Worm (Caenorhabditis elegans) whole organism, young adult: ENCODE results near the gene srh-60.

Source experiments
- B0019.2 ChIP-seq: fragments of 200-800 bp; sonication (Bioruptor generic); conservative IDR thresholded peaks from 2 replicates; pipeline ENCODE4 v1.3.6; 2022; ENCODE audit warnings: missing genetic modification reagents, missing genetic modification characterization, missing compliant biosample characterization
- B0035.1 ChIP-seq: sonication (generic microtip); optimal IDR thresholded peaks from 2 replicates; lab custom pipeline; 2016; ENCODE audit warnings: missing genetic modification characterization, mild to moderate bottlenecking, missing compliant biosample characterization, missing genotype, missing genetic modification reagents
- B0336.3 ChIP-seq: fragments of 200-800 bp; sonication (Bioruptor generic); IDR thresholded peaks from 2 replicates; pipeline ENCODE4 v1.3.6; 2022; ENCODE audit warnings: missing genetic modification characterization, missing compliant biosample characterization
- D2030.7 ChIP-seq: fragments of 200-800 bp; sonication (Bioruptor generic); IDR thresholded peaks from 2 replicates; pipeline ENCODE4 v1.3.6; 2022; ENCODE audit warnings: missing genetic modification reagents, missing genetic modification characterization, missing compliant biosample characterization
- F10E7.11 ChIP-seq: sonication (generic microtip); optimal IDR thresholded peaks from 2 replicates; lab custom pipeline; 2017; ENCODE audit warnings: mild to moderate bottlenecking, missing genetic modification characterization, moderate library complexity, missing compliant biosample characterization
- F37B4.10 ChIP-seq: fragments of 200-800 bp; sonication (Bioruptor generic); IDR thresholded peaks from 2 replicates; pipeline ENCODE4 v1.3.6; 2022; ENCODE audit warnings: missing genetic modification characterization, missing compliant biosample characterization
- F55B11.4 ChIP-seq: sonication (generic microtip); optimal IDR thresholded peaks from 2 replicates; lab custom pipeline; 2016; ENCODE audit warnings: missing compliant biosample characterization, missing genetic modification characterization, borderline replicate concordance; ENCODE audit not compliant: insufficient read depth
- F57A8.1 ChIP-seq: fragments of 200-800 bp; sonication (Bioruptor generic); optimal IDR thresholded peaks from 2 replicates; lab custom pipeline; 2018; ENCODE audit warnings: mild to moderate bottlenecking, missing genetic modification characterization, moderate library complexity, missing compliant biosample characterization
- K12H6.12 ChIP-seq: fragments of 200-800 bp; sonication (Bioruptor generic); optimal IDR thresholded peaks from 2 replicates; lab custom pipeline; 2018; ENCODE audit warnings: mild to moderate bottlenecking, missing genetic modification characterization, missing compliant biosample characterization
- Y53F4B.3 ChIP-seq: fragments of 200-800 bp; sonication (Bioruptor generic); IDR thresholded peaks from 2 replicates; pipeline ENCODE4 v1.3.6; 2022; ENCODE audit warnings: missing genetic modification reagents, missing genetic modification characterization, missing compliant biosample characterization
- Y95B8A.8 ChIP-seq: fragments of 200-800 bp; sonication (Bioruptor generic); IDR thresholded peaks from 2 replicates; pipeline ENCODE4 v1.3.6; 2022; ENCODE audit warnings: missing genetic modification reagents, missing genetic modification characterization, missing compliant biosample characterization
- ama-1 ChIP-seq, 3 experiments: fragments of 150-350 bp in 1 of 3; sonication (generic microtip) in 2 of 3; optimal IDR thresholded peaks; 2 replicates each; lab custom pipeline; 2014 to 2018; ENCODE audit warnings: missing biosample characterization in 2 of 3, missing genetic modification characterization in 2 of 3, missing genetic modification reagents in 2 of 3
- attf-3 ChIP-seq: fragments of 200-800 bp; sonication (Bioruptor generic); conservative IDR thresholded peaks from 2 replicates; pipeline ENCODE4 v1.3.6; 2022; ENCODE audit warnings: missing genetic modification reagents, missing genetic modification characterization, missing compliant biosample characterization
- bed-2 ChIP-seq: fragments of 200-800 bp; sonication (Bioruptor generic); IDR thresholded peaks from 2 replicates; pipeline ENCODE4 v1.3.6; 2022; ENCODE audit warnings: missing genetic modification reagents, missing genetic modification characterization, missing compliant biosample characterization
- ccch-3 ChIP-seq: fragments of 200-800 bp; sonication (Bioruptor generic); optimal IDR thresholded peaks from 2 replicates; lab custom pipeline; 2018; ENCODE audit warnings: mild to moderate bottlenecking, missing genetic modification characterization, missing compliant biosample characterization
- ceh-79 ChIP-seq: sonication (generic microtip); optimal IDR thresholded peaks from 2 replicates; lab custom pipeline; 2017; ENCODE audit warnings: mild to moderate bottlenecking, missing genetic modification characterization, missing compliant biosample characterization
- ekl-4 ChIP-seq: fragments of 200-800 bp; sonication (Bioruptor generic); IDR thresholded peaks from 2 replicates; pipeline ENCODE4 v1.3.6; 2022; ENCODE audit warnings: missing genetic modification reagents, missing genetic modification characterization, missing compliant biosample characterization
- fkh-3 ChIP-seq: sonication (generic microtip); optimal IDR thresholded peaks from 2 replicates; lab custom pipeline; 2016; ENCODE audit warnings: mild to moderate bottlenecking, missing genetic modification characterization, missing compliant biosample characterization
- hmg-1.2 ChIP-seq: fragments of 200-800 bp; sonication (Bioruptor generic); IDR thresholded peaks from 2 replicates; pipeline ENCODE4 v1.3.6; 2022; ENCODE audit warnings: missing genetic modification reagents, missing genetic modification characterization, missing compliant biosample characterization
- let-526 ChIP-seq: fragments of 200-800 bp; sonication (Bioruptor generic); IDR thresholded peaks from 2 replicates; pipeline ENCODE4 v1.3.6; 2022; ENCODE audit warnings: missing genetic modification reagents, missing genetic modification characterization, missing compliant biosample characterization
- lin-35 ChIP-seq, 3 experiments: fragments of 150-350 bp in 2 of 3; sonication (generic microtip) in 1 of 3; optimal IDR thresholded peaks; 2 replicates each; lab custom pipeline; 2014 to 2018; ENCODE audit warnings: missing biosample characterization in 3 of 3, missing genetic modification characterization in 3 of 3, missing genetic modification reagents in 3 of 3
- lin-40 ChIP-seq: sonication (generic microtip); optimal IDR thresholded peaks from 2 replicates; lab custom pipeline; 2016; ENCODE audit warnings: missing genetic modification characterization, mild to moderate bottlenecking, missing compliant biosample characterization, missing genotype, missing genetic modification reagents
- madf-10 ChIP-seq: sonication (generic microtip); optimal IDR thresholded peaks from 2 replicates; lab custom pipeline; 2016; ENCODE audit warnings: mild to moderate bottlenecking, missing genetic modification characterization, missing compliant biosample characterization
- madf-3 ChIP-seq: fragments of 200-800 bp; sonication (Bioruptor generic); IDR thresholded peaks from 2 replicates; pipeline ENCODE4 v1.3.6; 2022; ENCODE audit warnings: missing genetic modification reagents, missing genetic modification characterization, missing compliant biosample characterization
- madf-6 ChIP-seq: fragments of 200-800 bp; sonication (Bioruptor generic); IDR thresholded peaks from 2 replicates; pipeline ENCODE4 v1.3.6; 2022; ENCODE audit warnings: missing genetic modification reagents, missing genetic modification characterization, missing compliant biosample characterization
- madf-8 ChIP-seq: fragments of 200-800 bp; sonication (Bioruptor generic); conservative IDR thresholded peaks from 2 replicates; pipeline ENCODE4 v1.3.6; 2022; ENCODE audit warnings: missing genetic modification reagents, missing genetic modification characterization, missing compliant biosample characterization
- nhr-27 ChIP-seq: fragments of 200-800 bp; sonication (Bioruptor generic); optimal IDR thresholded peaks from 2 replicates; lab custom pipeline; 2018; ENCODE audit warnings: mild to moderate bottlenecking, missing genetic modification characterization, moderate library complexity, missing compliant biosample characterization
- tbp1 ChIP-seq: fragments of 200-800 bp; sonication (Bioruptor generic); optimal IDR thresholded peaks from 2 replicates; lab custom pipeline; 2018; ENCODE audit warnings: mild to moderate bottlenecking, missing genetic modification characterization, missing compliant biosample characterization
- unc-62 ChIP-seq: fragments of 150-350 bp; optimal IDR thresholded peaks from 2 replicates; lab custom pipeline; 2014; ENCODE audit warnings: missing biosample characterization, missing genetic modification reagents, missing genetic modification characterization
- zfh-2 ChIP-seq: fragments of 200-800 bp; sonication (Bioruptor generic); conservative IDR thresholded peaks from 2 replicates; pipeline ENCODE4 v1.3.6; 2022; ENCODE audit warnings: missing genetic modification reagents, missing genetic modification characterization, missing compliant biosample characterization
- ztf-18 ChIP-seq: sonication (generic microtip); optimal IDR thresholded peaks from 2 replicates; lab custom pipeline; 2016; ENCODE audit warnings: missing genotype, mild to moderate bottlenecking, missing genetic modification characterization, missing compliant biosample characterization
- ztf-25 ChIP-seq: fragments of 200-800 bp; sonication (Bioruptor generic); IDR thresholded peaks from 2 replicates; pipeline ENCODE4 v1.3.6; 2022; ENCODE audit warnings: missing genetic modification reagents, missing genetic modification characterization, missing compliant biosample characterization
- ztf-26 ChIP-seq: sonication (generic microtip); optimal IDR thresholded peaks from 2 replicates; lab custom pipeline; 2017; ENCODE audit warnings: missing genetic modification characterization, missing compliant biosample characterization
- ztf-3 ChIP-seq: fragments of 200-800 bp; sonication (Bioruptor generic); optimal IDR thresholded peaks from 2 replicates; lab custom pipeline; 2018; ENCODE audit warnings: mild to moderate bottlenecking, missing genetic modification characterization, missing compliant biosample characterization

Gene srh-60

DNA sequence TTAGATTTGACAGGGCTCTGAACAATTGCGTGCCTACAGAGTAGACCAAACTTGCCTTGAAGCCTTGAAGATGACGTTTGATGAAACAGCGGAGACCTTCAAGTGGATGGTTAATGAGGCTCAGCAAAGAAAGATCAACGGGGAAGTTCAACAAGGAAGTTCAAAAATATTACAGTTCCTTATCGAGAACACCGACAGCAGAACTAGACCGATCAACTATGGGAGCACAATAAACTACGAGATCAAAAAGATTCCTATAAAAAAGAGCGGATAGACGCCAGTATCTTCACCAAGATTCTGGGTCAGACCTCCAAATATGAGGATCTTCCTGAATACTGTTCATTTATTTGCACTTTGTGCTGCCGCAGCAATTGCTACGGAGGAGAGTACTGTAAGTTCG lies 3.7 kb upstream of the srh-60 start, which contains the start of gene clec-134 (continued):
- no peak for TF ChIP-seq fkh-3 (tag; lab: Kevin White, UChicago)
- TF ChIP-seq K12H6.12: no peak

- TF ChIP-seq let-526 (GFP tag; lab: Robert Waterston, UW) (no peak), B0035.1 (tag; lab: Kevin White, UChicago) (no peak), unc-62 (GFP tag; lab: Kevin White, UChicago) (no peak), ekl-4 (GFP tag; lab: Robert Waterston, UW) (no peak), madf-3 (GFP tag; lab: Robert Waterston, UW) (no peak), madf-8 (no peak), tbp1 (GFP tag; lab: Kevin White, UChicago) (no peak), nhr-27 (tag; lab: Kevin White, UChicago) (no peak), F10E7.11 (tag; lab: Kevin White, UChicago) (no peak), lin-35 (GFP tag; optimal IDR thresholded peaks at IDR 0.05; lab: Kevin White, UChicago) (no peak), madf-6 (no peak)
- TF ChIP-seq, all 124 proteins: peak for 0
Measured at ce11 chrII:3581752-3582151, 1.8 kb upstream of the srh-60 start, which contains the start of gene srh-59. Gene srh-59 (plus strand): TSS chrII:3582052.

ce11 chrII:3595339-3595738 lies 11.8 kb downstream of the srh-60 start, which contains the start of gene Y49F6A.12:
Gene Y49F6A.12 (plus strand): TSS chrII:3595639.
- TF ChIP-seq Y53F4B.3 (GFP tag; lab: Robert Waterston, UW) (no peak), attf-3 (GFP tag; lab: Robert Waterston, UW) (no peak), ztf-3 (GFP tag; lab: Kevin White, UChicago) (no peak), ama-1 (optimal IDR thresholded peaks at IDR 0.05; lab: Kevin White, UChicago) (no peak), ama-1 (GFP tag; optimal IDR thresholded peaks at IDR 0.05; lab: Kevin White, UChicago) (no peak), ztf-18 (tag; lab: Kevin White, UChicago) (no peak), ceh-79 (tag; lab: Kevin White, UChicago) (no peak), madf-10 (tag; lab: Kevin White, UChicago) (no peak), B0336.3 (GFP tag; lab: Robert Waterston, UW) (no peak), ztf-25 (GFP tag; lab: Robert Waterston, UW) (no peak), ccch-3 (GFP tag; lab: Kevin White, UChicago) (no peak), Y95B8A.8 (no peak)

ce11 chrII:3598721-3599120 lies 15.2 kb downstream of the srh-60 start, which contains the start of gene Y49F6A.11:
Gene Y49F6A.11 (minus strand): TSS chrII:3598821.
- TF ChIP-seq F57A8.1 (GFP tag; lab: Kevin White, UChicago) (no peak), lin-40 (tag; lab: Kevin White, UChicago) (no peak), ztf-26 (tag; lab: Kevin White, UChicago) (no peak), bed-2 (GFP tag; lab: Robert Waterston, UW) (no peak), hmg-1.2 (GFP tag; lab: Robert Waterston, UW) (no peak), let-526 (GFP tag; lab: Robert Waterston, UW) (no peak), F55B11.4 (tag; lab: Kevin White, UChicago) (no peak), F37B4.10 (no peak)

DNA sequence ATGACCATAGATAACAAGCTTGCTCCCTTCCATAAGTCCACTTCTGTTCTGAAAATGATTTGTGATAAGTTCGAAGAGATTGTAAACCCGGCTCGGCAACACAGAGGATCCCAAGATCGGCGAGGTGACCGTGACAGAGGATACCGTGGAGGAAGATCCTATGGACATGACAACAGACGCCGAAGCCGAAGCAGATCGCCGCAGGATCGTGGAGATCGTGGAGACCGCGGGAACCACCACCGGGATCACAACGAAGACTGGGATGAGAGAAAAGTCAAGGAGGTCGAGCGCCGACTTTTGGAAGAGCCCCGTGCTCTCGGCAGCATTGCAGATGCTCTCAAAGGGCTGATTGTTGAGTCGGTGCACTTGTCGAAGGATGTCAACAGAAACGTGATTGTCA lies 21.1 kb downstream of the srh-60 start:
- TF ChIP-seq D2030.7 (GFP tag; lab: Robert Waterston, UW) (no peak), K12H6.12 (no peak), B0019.2 (GFP tag; lab: Robert Waterston, UW) (no peak), zfh-2 (peak; percentile 71; the same call in 1 of the 2 replicates)
